Worm (Caenorhabditis elegans): ENCODE data around the gene C33G3.6.

C33G3.6 gene

ce11 chrX:14101986-14102385 is 17.9 kb upstream of the C33G3.6 start, which contains the start of gene F16B12.6 (continued):
- no peak for TF ChIP-seq Y48G9A.11 (GFP tag; IDR thresholded peaks at IDR 0.05)
- no peak for TF ChIP-seq lir-3 (tag; optimal IDR thresholded peaks at IDR 0.05)
- peak in 1 of 2 experiments; percentile 19 for TF ChIP-seq mdl-1 (tag; optimal IDR thresholded peaks at IDR 0.05)
- TF ChIP-seq mdt-29 (GFP tag; IDR thresholded peaks at IDR 0.05) = no peak
- TF ChIP-seq mes-2 (tag; optimal IDR thresholded peaks at IDR 0.05; ENCODE audit: poor library complexity, severe bottlenecking) = peak; percentile 77
- TF ChIP-seq tag-97 (GFP tag; IDR thresholded peaks at IDR 0.05) = no peak

ce11 chrX:14098618-14099118 is 14.5 kb upstream of the C33G3.6 start, which contains the start of gene F16B12.4:
F16B12.4 (minus strand) TSS chrX:14098668.
- TF ChIP-seq lir-3 (tag; optimal IDR thresholded peaks at IDR 0.05) (no peak), hlh-30 (tag; optimal IDR thresholded peaks at IDR 0.05; ENCODE audit: insufficient read depth) (peak; percentile 66), aha-1 (tag) (peak; percentile 96), dmd-8 (GFP tag; IDR thresholded peaks at IDR 0.05) (peak; percentile 52; the same call in 1 of the 2 replicates), hmg-1.1 (GFP tag; IDR thresholded peaks at IDR 0.05) (peak; percentile 53)

- TF ChIP-seq unc-62 (GFP tag; optimal IDR thresholded peaks at IDR 0.05 in 1 of 2) (peak in 1 of 2 experiments; percentile 84), unc-62 (tag; optimal IDR thresholded peaks at IDR 0.05) (no peak), ama-1 (optimal IDR thresholded peaks at IDR 0.05) (no peak), egl-27 (tag; optimal IDR thresholded peaks at IDR 0.05) (no peak)
Observed at ce11 chrX:14090990-14091389, 6.9 kb upstream of the C33G3.6 start.

ce11 chrX:14090089-14090488 is 6.0 kb upstream of the C33G3.6 start, which contains the start of gene dsl-4:
dsl-4 (plus strand) TSS chrX:14090389.
- no peak for TF ChIP-seq T26A8.4 (GFP tag; IDR thresholded peaks at IDR 0.05)
- no peak for TF ChIP-seq lin-15B (tag; optimal IDR thresholded peaks at IDR 0.05)
- no peak for TF ChIP-seq snpc-1.2 (GFP tag; IDR thresholded peaks at IDR 0.05)
- TF ChIP-seq zfp-2 (tag; optimal IDR thresholded peaks at IDR 0.05) = no peak
- TF ChIP-seq nhr-48 (tag; optimal IDR thresholded peaks at IDR 0.05) = no peak

ce11 chrX:14085208-14085607 is 1.1 kb upstream of the C33G3.6 start, which contains the start of gene F16B12.1:
F16B12.1 (plus strand) TSS chrX:14085508.
- no peak for TF ChIP-seq F49E8.2 (tag; optimal IDR thresholded peaks at IDR 0.05; ENCODE audit: borderline replicate concordance)
- no peak for TF ChIP-seq nhr-237 (tag; optimal IDR thresholded peaks at IDR 0.05)
- no peak for TF ChIP-seq daf-8 (GFP tag; IDR thresholded peaks at IDR 0.05)
- no peak for TF ChIP-seq tra-1 (GFP tag; IDR thresholded peaks at IDR 0.05)
- no peak for TF ChIP-seq spr-1 (tag; optimal IDR thresholded peaks at IDR 0.05)
- no peak for TF ChIP-seq dmd-9 (GFP tag; IDR thresholded peaks at IDR 0.05)
- TF ChIP-seq zip-11 (GFP tag; IDR thresholded peaks at IDR 0.05) = no peak
- no peak for TF ChIP-seq ceh-82 (tag; optimal IDR thresholded peaks at IDR 0.05)
- TF ChIP-seq zfp-3 (GFP tag; conservative IDR thresholded peaks at IDR 0.05) = no peak
- no peak for TF ChIP-seq ceh-28 (tag; optimal IDR thresholded peaks at IDR 0.05)
- TF ChIP-seq pqm-1 (tag; optimal IDR thresholded peaks at IDR 0.05) = no peak
- no peak for TF ChIP-seq dpl-1 (GFP tag; optimal IDR thresholded peaks at IDR 0.05)
- TF ChIP-seq F44E2.7 (GFP tag; IDR thresholded peaks at IDR 0.05) = no peak
- no peak for TF ChIP-seq ceh-32 (tag; optimal IDR thresholded peaks at IDR 0.05; ENCODE audit: poor library complexity)
- no peak for TF ChIP-seq lir-3 (tag; optimal IDR thresholded peaks at IDR 0.05)
- TF ChIP-seq zip-2 (tag; optimal IDR thresholded peaks at IDR 0.05) = no peak
- TF ChIP-seq mep-1 (tag; optimal IDR thresholded peaks at IDR 0.05) = no peak

All from whole organism, L4 larva.